Fruit fly (Drosophila melanogaster) S2 (cell line): Measurements from ENCODE around the gene DAAM.

Experiments
- CG8478 ChIP-seq: fragments of >200 bp; optimal IDR thresholded peaks from 2 replicates; lab custom pipeline; 2018
- CTCF ChIP-seq, 2 experiments: fragments of >200 bp; optimal IDR thresholded peaks; 2 replicates each; lab custom pipeline; 2018

dm6 chrX:1312510-1312909 is 9.7 kb downstream of the DAAM start:
- TF ChIP-seq CTCF (optimal IDR thresholded peaks at IDR 0.05; lab: Kevin White, UChicago) (no peak), CG8478 (lab: Kevin White, UChicago) (no peak)
